Worm (Caenorhabditis elegans) whole organism, early embryonic: ENCODE data around the gene T09F3.7.

ENCODE experiments used
- B0310.2 ChIP-seq: sonication (generic microtip); optimal IDR thresholded peaks from 2 replicates; lab custom pipeline; 2016; ENCODE audit warnings: mild to moderate bottlenecking, missing genetic modification characterization, missing compliant biosample characterization
- aly-1 ChIP-seq: sonication (generic microtip); optimal IDR thresholded peaks from 2 replicates; lab custom pipeline; 2016; ENCODE audit warnings: missing genetic modification characterization, missing compliant biosample characterization
- ama-1 ChIP-seq: fragments of 150-350 bp; optimal IDR thresholded peaks from 2 replicates; lab custom pipeline; 2014
- ceh-13 ChIP-seq: fragments of 200-800 bp; sonication (Bioruptor generic); optimal IDR thresholded peaks from 2 replicates; lab custom pipeline; 2018; ENCODE audit warnings: mild to moderate bottlenecking, missing genetic modification characterization, missing compliant biosample characterization
- flt-1 ChIP-seq: fragments of 200-800 bp; sonication (Bioruptor generic); IDR thresholded peaks from 2 replicates; pipeline ENCODE4 v1.3.6; 2022; ENCODE audit warnings: missing genetic modification characterization, missing compliant biosample characterization
- hmg-4 ChIP-seq: fragments of 200-800 bp; sonication (Bioruptor generic); optimal IDR thresholded peaks from 2 replicates; lab custom pipeline; 2018; ENCODE audit warnings: mild to moderate bottlenecking, missing genetic modification characterization, missing compliant biosample characterization
- hnd-1 ChIP-seq: sonication (generic microtip); optimal IDR thresholded peaks from 2 replicates; lab custom pipeline; 2016; ENCODE audit warnings: missing genetic modification characterization, missing compliant biosample characterization
- pes-1 ChIP-seq: fragments of 200-800 bp; sonication (Bioruptor generic); IDR thresholded peaks from 2 replicates; pipeline ENCODE4 v1.3.6; 2022; ENCODE audit warnings: missing genetic modification reagents, missing genetic modification characterization, missing compliant biosample characterization
- scrt-1 ChIP-seq: fragments of 200-800 bp; sonication (Bioruptor generic); IDR thresholded peaks from 2 replicates; pipeline ENCODE4 v1.3.6; 2022; ENCODE audit warnings: missing genetic modification characterization, missing compliant biosample characterization
- sea-1 ChIP-seq: fragments of 200-800 bp; sonication (Bioruptor generic); conservative IDR thresholded peaks from 2 replicates; pipeline ENCODE4 v1.3.6; 2022; ENCODE audit warnings: missing genetic modification characterization, missing compliant biosample characterization
- tbx-11 ChIP-seq: fragments of 200-800 bp; sonication (Bioruptor generic); IDR thresholded peaks from 2 replicates; pipeline ENCODE4 v1.3.6; 2022; ENCODE audit warnings: missing genetic modification characterization, missing compliant biosample characterization
- tbx-37 ChIP-seq: fragments of 200-800 bp; sonication (Bioruptor generic); conservative IDR thresholded peaks from 2 replicates; pipeline ENCODE4 v1.3.6; 2022; ENCODE audit warnings: missing genetic modification reagents, missing genetic modification characterization, missing compliant biosample characterization
- tra-4 ChIP-seq: sonication (generic microtip); optimal IDR thresholded peaks from 2 replicates; lab custom pipeline; 2017; ENCODE audit warnings: missing genetic modification characterization, missing compliant biosample characterization

DNA sequence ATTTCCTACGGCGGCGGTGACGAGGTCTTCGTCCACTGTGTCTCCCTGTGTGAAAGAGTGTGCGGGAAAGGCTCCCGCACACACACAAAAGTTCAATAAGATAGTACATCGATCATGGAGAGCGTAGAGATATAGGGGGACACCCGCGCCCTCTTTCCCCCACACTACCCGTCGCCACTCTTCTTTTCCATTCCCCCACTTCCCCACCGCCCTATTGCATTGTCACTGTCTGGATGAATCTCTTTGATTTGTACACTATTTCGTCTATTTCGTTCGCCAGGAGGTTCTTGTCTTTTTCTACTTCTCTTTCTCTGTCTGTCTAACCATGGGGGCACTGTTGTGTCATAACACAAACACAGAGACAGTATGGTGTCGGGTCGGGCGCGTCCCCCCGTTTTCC, 8.7 kb upstream of the T09F3.7 start:
- no peak for TF ChIP-seq sea-1 (GFP tag; lab: Robert Waterston, UW)
- no peak for TF ChIP-seq ama-1 (lab: Kevin White, UChicago)
- TF ChIP-seq ceh-13 (GFP tag; lab: Kevin White, UChicago) = no peak
- TF ChIP-seq hmg-4 (GFP tag; lab: Kevin White, UChicago) = peak; percentile 39
- no peak for TF ChIP-seq scrt-1 (GFP tag; lab: Robert Waterston, UW)
- no peak for TF ChIP-seq flt-1 (GFP tag; lab: Robert Waterston, UW)
- no peak for TF ChIP-seq aly-1
- no peak for TF ChIP-seq tra-4
- TF ChIP-seq pes-1 (GFP tag; lab: Robert Waterston, UW) = no peak
- TF ChIP-seq tbx-11 (GFP tag; lab: Robert Waterston, UW) = no peak
- TF ChIP-seq tbx-37 (GFP tag; lab: Robert Waterston, UW) = no peak
- TF ChIP-seq hnd-1 (tag; lab: Kevin White, UChicago) = no peak
- peak; percentile 7 for TF ChIP-seq B0310.2 (tag; lab: Kevin White, UChicago)
